Fruit fly (Drosophila melanogaster): ENCODE data around the gene bai.

DNA sequence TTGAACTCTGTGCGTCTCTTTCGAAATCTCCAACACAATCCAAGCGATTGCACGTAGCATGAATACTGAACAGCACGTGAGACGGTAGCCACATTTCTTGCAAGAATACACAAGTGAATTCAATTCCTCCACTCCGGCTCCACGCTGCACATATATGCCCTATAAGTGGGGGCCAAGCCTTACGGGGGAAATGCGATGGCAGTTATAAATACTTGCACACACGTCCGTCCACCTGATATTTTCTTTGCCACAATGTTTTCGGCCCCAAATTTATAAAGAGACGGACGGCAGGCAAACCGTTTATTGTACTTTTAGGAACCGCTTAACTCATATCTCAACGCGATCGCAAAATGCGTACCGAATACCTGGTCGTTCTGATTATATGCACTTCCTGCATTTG lies 6.8 kb downstream of the bai start, which contains the start of gene CG11786:
- TF ChIP-seq CTCF (optimal IDR thresholded peaks at IDR 0.05) (no peak), CG8478 (optimal IDR thresholded peaks at IDR 0.05) (no peak)

Measured in S2 (cell line).